Worm (Caenorhabditis elegans): ENCODE data around the gene F13C5.1.

- TF ChIP-seq him-1 (tag; optimal IDR thresholded peaks at IDR 0.05), result no peak
- TF ChIP-seq dao-5 (tag; optimal IDR thresholded peaks at IDR 0.05), result no peak
- TF ChIP-seq W03F9.2 (tag; optimal IDR thresholded peaks at IDR 0.05), result no peak
Observed at ce11 chrX:612783-613182, 10.8 kb downstream of the F13C5.1 start.
